Worm (Caenorhabditis elegans): Measurements from ENCODE around the gene C08F8.15.

C08F8.15 gene

DNA sequence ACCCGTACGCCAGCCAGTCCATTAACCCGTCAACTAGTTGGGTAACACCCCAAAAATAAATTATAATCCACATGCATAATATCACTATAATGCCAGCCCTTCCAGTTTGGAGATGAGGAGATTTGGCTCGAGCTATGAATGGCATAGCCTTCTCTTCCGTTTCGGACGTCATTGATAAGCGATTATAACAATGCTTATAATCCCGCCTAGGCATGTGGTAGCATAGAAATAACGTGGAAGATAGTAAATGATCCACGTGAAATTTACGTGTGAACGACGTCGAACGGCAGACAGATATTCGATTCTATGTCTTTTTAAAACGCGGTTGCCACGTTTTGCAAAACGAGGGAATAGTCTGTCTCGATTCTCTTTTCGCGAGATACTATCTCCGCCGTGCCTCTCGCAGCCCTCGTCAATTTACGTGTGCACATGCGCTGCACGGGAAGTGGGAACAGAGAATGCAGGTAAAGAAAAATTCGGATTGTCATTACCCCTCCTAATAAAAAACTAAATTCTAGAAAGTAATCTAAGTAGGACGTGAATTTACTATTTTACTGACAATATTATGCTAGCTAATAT lies 11.7 kb downstream of the C08F8.15 start (continued):
- TF ChIP-seq F49E8.2 (tag; optimal IDR thresholded peaks at IDR 0.05; ENCODE audit: insufficient read depth) (no peak), akir-1 (GFP tag; optimal IDR thresholded peaks at IDR 0.05) (no peak), lin-26 (GFP tag; IDR thresholded peaks at IDR 0.05) (no peak)

DNA sequence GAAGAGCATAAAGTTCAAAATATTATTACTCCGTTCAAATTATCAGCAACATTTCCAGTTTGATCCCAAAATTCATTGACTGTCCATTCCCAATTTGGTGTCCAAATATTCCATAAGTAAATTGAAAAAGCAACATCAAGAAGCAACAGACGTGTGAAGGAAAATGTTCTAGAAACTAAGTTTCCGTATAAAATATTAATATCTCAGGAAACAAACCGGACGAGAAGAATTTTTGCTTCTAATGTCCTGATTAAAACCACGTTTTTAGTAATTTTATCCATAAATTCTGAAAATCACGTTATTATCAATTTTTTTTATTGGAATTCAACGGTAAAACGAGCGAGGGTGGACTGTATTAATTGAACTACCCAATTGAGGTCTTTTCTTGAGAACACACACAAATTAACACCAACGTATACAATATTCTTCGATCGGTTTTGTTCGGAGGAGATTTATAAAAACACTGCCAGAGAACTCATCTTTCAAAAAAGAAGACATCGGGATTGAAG lies 13.6 kb downstream of the C08F8.15 start, which contains the start of gene pigq-1:
Gene pigq-1, minus strand, starts transcription at position 286 of the 509 bp plus-strand sequence.
- TF ChIP-seq hlh-12 (tag; optimal IDR thresholded peaks at IDR 0.05) = no peak
- TF ChIP-seq ekl-4 (GFP tag; IDR thresholded peaks at IDR 0.05) = peak; percentile 53; the same call in 1 of the 2 replicates
- TF ChIP-seq F49E8.2 (tag; optimal IDR thresholded peaks at IDR 0.05; ENCODE audit: insufficient read depth) = peak; percentile 86
- TF ChIP-seq unc-130 (GFP tag; optimal IDR thresholded peaks at IDR 0.05) = peak; percentile 12
- TF ChIP-seq T26A5.8 (tag; optimal IDR thresholded peaks at IDR 0.05) = peak; percentile 21
- peak; percentile 33 for TF ChIP-seq madf-10 (tag; optimal IDR thresholded peaks at IDR 0.05)
- TF ChIP-seq lin-26 (GFP tag; IDR thresholded peaks at IDR 0.05) = peak; percentile 63
- peak; percentile 86 for TF ChIP-seq fkh-3 (tag; optimal IDR thresholded peaks at IDR 0.05)
- TF ChIP-seq lsl-1 (GFP tag; optimal IDR thresholded peaks at IDR 0.05) = peak; percentile 4
- TF ChIP-seq B0035.1 (tag; optimal IDR thresholded peaks at IDR 0.05) = peak; percentile 74
- no peak for TF ChIP-seq T07F8.4 (tag; optimal IDR thresholded peaks at IDR 0.05)
- peak; percentile 90 for TF ChIP-seq ama-1 (optimal IDR thresholded peaks at IDR 0.05)
- TF ChIP-seq ama-1 (GFP tag; optimal IDR thresholded peaks at IDR 0.05) = no peak
- no peak for TF ChIP-seq C06A6.2 (GFP tag; conservative IDR thresholded peaks at IDR 0.05)
- peak; percentile 38 for TF ChIP-seq zim-3 (tag; optimal IDR thresholded peaks at IDR 0.05)
- no peak for TF ChIP-seq sea-2 (GFP tag; IDR thresholded peaks at IDR 0.05)
- no peak for TF ChIP-seq attf-6 (GFP tag; IDR thresholded peaks at IDR 0.05)
- 0 out of 2 replicates have a peak, but pooled peaks have one; percentile 36 for TF ChIP-seq Y95B8A.8 (GFP tag; IDR thresholded peaks at IDR 0.05)
- TF ChIP-seq let-526 (GFP tag; IDR thresholded peaks at IDR 0.05) = no peak
- TF ChIP-seq mcd-1 (GFP tag; IDR thresholded peaks at IDR 0.05) = no peak
- TF ChIP-seq nhr-27 (tag; optimal IDR thresholded peaks at IDR 0.05) = peak; percentile 30
- TF ChIP-seq F10E7.11 (tag; optimal IDR thresholded peaks at IDR 0.05) = peak; percentile 37
- TF ChIP-seq F52B5.7 (tag; optimal IDR thresholded peaks at IDR 0.05) = no peak
- TF ChIP-seq hsf-1 (GFP tag; IDR thresholded peaks at IDR 0.05) = 0 out of 2 replicates have a peak, but pooled peaks have one; percentile 67
- no peak for TF ChIP-seq rpc-1 (optimal IDR thresholded peaks at IDR 0.05)
- no peak for TF ChIP-seq rpc-1 (tag; optimal IDR thresholded peaks at IDR 0.05)
- TF ChIP-seq snpc-4 (GFP tag; optimal IDR thresholded peaks at IDR 0.05) = no peak
- peak in 2 of 4 experiments; percentile 47 to 48 for TF ChIP-seq snpc-4 (tag; optimal IDR thresholded peaks at IDR 0.05)
- TF ChIP-seq nfyb-1 (GFP tag; IDR thresholded peaks at IDR 0.05) = peak; percentile 71; the same call in 1 of the 2 replicates
- peak; percentile 39 for TF ChIP-seq ztf-26 (tag; optimal IDR thresholded peaks at IDR 0.05)
- TF ChIP-seq F57C9.4 (tag; optimal IDR thresholded peaks at IDR 0.05) = peak; percentile 80
- 0 out of 2 replicates have a peak, but pooled peaks have one; percentile 19 for TF ChIP-seq D2030.7 (GFP tag; IDR thresholded peaks at IDR 0.05)
- TF ChIP-seq hrde-1 (tag; optimal IDR thresholded peaks at IDR 0.05; ENCODE audit: borderline replicate concordance) = peak; percentile 90
- TF ChIP-seq let-607 (tag; optimal IDR thresholded peaks at IDR 0.05) = peak in 1 of 2 experiments; percentile 34
- TF ChIP-seq die-1 (tag; optimal IDR thresholded peaks at IDR 0.05) = peak; percentile 61
- no peak for TF ChIP-seq lsy-27 (tag; optimal IDR thresholded peaks at IDR 0.05; ENCODE audit: borderline replicate concordance, insufficient read depth)
- TF ChIP-seq tlf-1 (GFP tag; optimal IDR thresholded peaks at IDR 0.05) = peak; percentile 80
- TF ChIP-seq attf-5 (GFP tag; optimal IDR thresholded peaks at IDR 0.05) = peak; percentile 47
- TF ChIP-seq cebp-1 (GFP tag; IDR thresholded peaks at IDR 0.05) = no peak
- TF ChIP-seq cebp-1 (tag; optimal IDR thresholded peaks at IDR 0.05) = peak; percentile 35
- TF ChIP-seq snpc-3.4 (tag; optimal IDR thresholded peaks at IDR 0.05) = peak; percentile 68
- no peak for TF ChIP-seq hmg-1.2 (GFP tag; IDR thresholded peaks at IDR 0.05)
- peak; percentile 14 for TF ChIP-seq somi-1 (GFP tag; optimal IDR thresholded peaks at IDR 0.05)
- no peak for TF ChIP-seq ceh-79 (tag; optimal IDR thresholded peaks at IDR 0.05)
- TF ChIP-seq athp-1 (tag; optimal IDR thresholded peaks at IDR 0.05) = peak; percentile 52

Data from whole organism, young adult.